Worm (Caenorhabditis elegans): Measurements from ENCODE around the gene srh-39.

ce11 chrII:7808950-7809349 lies 43.6 kb upstream of the srh-39 start:
- peak; percentile 92 for TF ChIP-seq pqm-1 (tag; optimal IDR thresholded peaks at IDR 0.05)
- TF ChIP-seq aly-2 (tag; optimal IDR thresholded peaks at IDR 0.05), result no peak
- no peak for TF ChIP-seq fkh-10 (GFP tag; optimal IDR thresholded peaks at IDR 0.05)
- no peak for TF ChIP-seq ztf-4 (tag; optimal IDR thresholded peaks at IDR 0.05)
- TF ChIP-seq ceh-9 (tag; optimal IDR thresholded peaks at IDR 0.05), result no peak

All from whole organism, L3 larva.